Worm (Caenorhabditis elegans): ENCODE data around the gene C08F8.2.
A peak's percentile ranks its signal among the peaks of the same experiment; 100 is the strongest.

Gene C08F8.2

ce11 chrIV:11148788-11149366, 1.9 kb upstream of the C08F8.2 start (continued):
- TF ChIP-seq die-1 (tag; optimal IDR thresholded peaks at IDR 0.05) = peak; percentile 30
- TF ChIP-seq madf-6 (GFP tag; IDR thresholded peaks at IDR 0.05) = 0 out of 2 replicates have a peak, but pooled peaks have one; percentile 22

ce11 chrIV:11149454-11150163, 1.2 kb upstream of the C08F8.2 start, which contains the start of the genes F01G4.6 and pfd-1:
Gene F01G4.6 (minus strand): TSS chrIV:11149504.
Gene pfd-1 (plus strand): TSS chrIV:11150113.
- TF ChIP-seq hrde-1 (tag; optimal IDR thresholded peaks at IDR 0.05; ENCODE audit: borderline replicate concordance) = no peak
- TF ChIP-seq F23B12.7 (tag; optimal IDR thresholded peaks at IDR 0.05; ENCODE audit: insufficient read depth) = peak; percentile 73
- TF ChIP-seq hmg-20 (GFP tag; IDR thresholded peaks at IDR 0.05) = peak; percentile 46; the same call in 1 of the 2 replicates
- peak; percentile 53 for TF ChIP-seq gei-17 (GFP tag; optimal IDR thresholded peaks at IDR 0.05)
- TF ChIP-seq Y67H2A.10 (GFP tag; conservative IDR thresholded peaks at IDR 0.05) = peak; percentile 41; the same call in 1 of the 2 replicates
- TF ChIP-seq attf-6 (GFP tag; IDR thresholded peaks at IDR 0.05) = no peak
- TF ChIP-seq snpc-4 (GFP tag; optimal IDR thresholded peaks at IDR 0.05) = peak; percentile 18
- peak; percentile 39 to 68 (median 58) for TF ChIP-seq snpc-4 (tag; optimal IDR thresholded peaks at IDR 0.05)
- TF ChIP-seq ztf-3 (GFP tag; optimal IDR thresholded peaks at IDR 0.05) = no peak
- TF ChIP-seq bed-2 (GFP tag; IDR thresholded peaks at IDR 0.05) = no peak
- no peak for TF ChIP-seq F39B2.1 (GFP tag; IDR thresholded peaks at IDR 0.05)
- peak; percentile 50 for TF ChIP-seq efl-1 (GFP tag; optimal IDR thresholded peaks at IDR 0.05)
- no peak for TF ChIP-seq mxl-1 (tag; optimal IDR thresholded peaks at IDR 0.05)
- TF ChIP-seq rec-8 (tag; optimal IDR thresholded peaks at IDR 0.05) = no peak
- no peak for TF ChIP-seq ztf-6 (GFP tag; IDR thresholded peaks at IDR 0.05)
- TF ChIP-seq lin-54 (GFP tag; optimal IDR thresholded peaks at IDR 0.05) = peak; percentile 84
- TF ChIP-seq let-607 (tag; optimal IDR thresholded peaks at IDR 0.05) = peak in 1 of 2 experiments; percentile 79
- TF ChIP-seq chd-7 (tag; optimal IDR thresholded peaks at IDR 0.05) = peak; percentile 11
- no peak for TF ChIP-seq ccch-3 (GFP tag; optimal IDR thresholded peaks at IDR 0.05)
- no peak for TF ChIP-seq egrh-3 (GFP tag; IDR thresholded peaks at IDR 0.05)
- TF ChIP-seq ztf-18 (tag; optimal IDR thresholded peaks at IDR 0.05) = peak; percentile 44
- no peak for TF ChIP-seq Y53F4B.3 (GFP tag; IDR thresholded peaks at IDR 0.05)
- TF ChIP-seq rpc-1 (optimal IDR thresholded peaks at IDR 0.05) = no peak
- TF ChIP-seq rpc-1 (tag; optimal IDR thresholded peaks at IDR 0.05) = no peak
- TF ChIP-seq mcd-1 (GFP tag; IDR thresholded peaks at IDR 0.05) = peak; percentile 85
- no peak for TF ChIP-seq F52B5.7 (tag; optimal IDR thresholded peaks at IDR 0.05)
- TF ChIP-seq nhr-120 (GFP tag; IDR thresholded peaks at IDR 0.05) = no peak
- no peak for TF ChIP-seq F37B4.10 (GFP tag; IDR thresholded peaks at IDR 0.05)
- peak; percentile 85 for TF ChIP-seq Y53G8AR.9 (GFP tag; conservative IDR thresholded peaks at IDR 0.05)
- TF ChIP-seq sea-2 (GFP tag; IDR thresholded peaks at IDR 0.05) = no peak
- TF ChIP-seq akir-1 (GFP tag; optimal IDR thresholded peaks at IDR 0.05) = no peak
- TF ChIP-seq athp-1 (tag; optimal IDR thresholded peaks at IDR 0.05) = no peak
- no peak for TF ChIP-seq ets-4 (GFP tag; optimal IDR thresholded peaks at IDR 0.05)
- no peak for TF ChIP-seq hlh-26 (GFP tag; conservative IDR thresholded peaks at IDR 0.05)
- TF ChIP-seq ceh-79 (tag; optimal IDR thresholded peaks at IDR 0.05) = no peak
- TF ChIP-seq ZK185.1 (tag; optimal IDR thresholded peaks at IDR 0.05; ENCODE audit: poor library complexity, severe bottlenecking) = peak; percentile 85
- TF ChIP-seq snpc-3.4 (tag; optimal IDR thresholded peaks at IDR 0.05) = peak; percentile 57
- TF ChIP-seq F10E7.11 (tag; optimal IDR thresholded peaks at IDR 0.05) = no peak
- 0 out of 2 replicates have a peak, but pooled peaks have one; percentile 49 for TF ChIP-seq Y95B8A.8 (GFP tag; IDR thresholded peaks at IDR 0.05)
- TF ChIP-seq pbrm-1 (GFP tag; IDR thresholded peaks at IDR 0.05) = peak; percentile 79
- no peak for TF ChIP-seq nhr-90 (tag; optimal IDR thresholded peaks at IDR 0.05)
- TF ChIP-seq let-526 (GFP tag; IDR thresholded peaks at IDR 0.05) = no peak
- peak; percentile 1 for TF ChIP-seq somi-1 (GFP tag; optimal IDR thresholded peaks at IDR 0.05)
